Worm (Caenorhabditis elegans) whole organism, L4 larva: ENCODE measurements around the gene Y97E10AR.3.

Source experiments
- D1046.2 ChIP-seq: fragments of 200-800 bp; sonication (Bioruptor generic); IDR thresholded peaks from 2 replicates; pipeline ENCODE4 v1.3.6; 2022; ENCODE audit warnings: missing genetic modification characterization, missing compliant biosample characterization
- F26F4.8 ChIP-seq: fragments of 200-800 bp; sonication (Bioruptor generic); conservative IDR thresholded peaks from 2 replicates; pipeline ENCODE4 v1.3.6; 2022; ENCODE audit warnings: missing genetic modification characterization, missing compliant biosample characterization
- T26A8.4 ChIP-seq: fragments of 200-800 bp; sonication (Bioruptor generic); IDR thresholded peaks from 2 replicates; pipeline ENCODE4 v1.3.6; 2022; ENCODE audit warnings: missing genetic modification characterization, missing compliant biosample characterization
- Y105C5A.15 ChIP-seq: fragments of 200-800 bp; sonication (Bioruptor generic); IDR thresholded peaks from 2 replicates; pipeline ENCODE4 v1.3.6; 2022; ENCODE audit warnings: missing genetic modification characterization, missing compliant biosample characterization
- Y48G9A.11 ChIP-seq: fragments of 200-800 bp; sonication (Bioruptor generic); IDR thresholded peaks from 2 replicates; pipeline ENCODE4 v1.3.6; 2022; ENCODE audit warnings: missing genetic modification reagents, missing genetic modification characterization, missing compliant biosample characterization
- ZK337.2 ChIP-seq: fragments of 200-800 bp; sonication (Bioruptor generic); IDR thresholded peaks from 2 replicates; pipeline ENCODE4 v1.3.6; 2022; ENCODE audit warnings: missing genetic modification reagents, missing genetic modification characterization, missing compliant biosample characterization
- aha-1 ChIP-seq: fragments of 150-350 bp; peaks from one replicate; lab custom pipeline; 2014; ENCODE audit warnings: missing biosample characterization, missing genetic modification characterization
- aly-2 ChIP-seq: sonication (generic microtip); optimal IDR thresholded peaks from 2 replicates; lab custom pipeline; 2018; ENCODE audit warnings: missing biosample characterization, missing genetic modification characterization
- arid-1 ChIP-seq: fragments of 200-800 bp; sonication (Bioruptor generic); conservative IDR thresholded peaks from 2 replicates; pipeline ENCODE4 v1.3.6; 2022; ENCODE audit warnings: missing genetic modification reagents, missing genetic modification characterization, missing compliant biosample characterization
- attf-4 ChIP-seq: sonication (generic microtip); optimal IDR thresholded peaks from 3 replicates; lab custom pipeline; 2017; ENCODE audit warnings: missing biosample characterization, missing genetic modification characterization
- ceh-20 ChIP-seq: fragments of 200-800 bp; sonication (Bioruptor generic); IDR thresholded peaks from 2 replicates; pipeline ENCODE4 v1.3.6; 2022; ENCODE audit warnings: missing genetic modification reagents, missing genetic modification characterization, missing compliant biosample characterization
- ceh-44 ChIP-seq: fragments of 200-800 bp; sonication (Bioruptor generic); IDR thresholded peaks from 2 replicates; pipeline ENCODE4 v1.3.6; 2022; ENCODE audit warnings: missing genetic modification reagents, missing genetic modification characterization, missing compliant biosample characterization
- ctbp-1 ChIP-seq: fragments of 200-800 bp; sonication (Bioruptor generic); IDR thresholded peaks from 2 replicates; pipeline ENCODE4 v1.3.6; 2022; ENCODE audit warnings: missing genetic modification reagents, missing genetic modification characterization, missing compliant biosample characterization
- daf-12 ChIP-seq: fragments of 150-350 bp; optimal IDR thresholded peaks from 2 replicates; lab custom pipeline; 2014; ENCODE audit warnings: missing biosample characterization, missing genetic modification reagents, missing genetic modification characterization
- daf-8 ChIP-seq: fragments of 200-800 bp; sonication (Bioruptor generic); IDR thresholded peaks from 2 replicates; pipeline ENCODE4 v1.3.6; 2022; ENCODE audit warnings: missing genetic modification characterization, missing compliant biosample characterization
- dmd-6 ChIP-seq: fragments of 200-800 bp; sonication (Bioruptor generic); IDR thresholded peaks from 2 replicates; pipeline ENCODE4 v1.3.6; 2022; ENCODE audit warnings: missing genetic modification reagents, missing genetic modification characterization, missing compliant biosample characterization
- dmd-8 ChIP-seq: fragments of 200-800 bp; sonication (Bioruptor generic); IDR thresholded peaks from 2 replicates; pipeline ENCODE4 v1.3.6; 2022; ENCODE audit warnings: missing genetic modification characterization, missing compliant biosample characterization
- dmd-9 ChIP-seq: fragments of 200-800 bp; sonication (Bioruptor generic); IDR thresholded peaks from 2 replicates; pipeline ENCODE4 v1.3.6; 2022; ENCODE audit warnings: missing genetic modification reagents, missing genetic modification characterization, missing compliant biosample characterization
- dpl-1 ChIP-seq: fragments of 150-350 bp; optimal IDR thresholded peaks from 2 replicates; lab custom pipeline; 2014; ENCODE audit warnings: missing biosample characterization, missing genetic modification reagents, missing genetic modification characterization
- duxl-1 ChIP-seq: sonication (generic microtip); optimal IDR thresholded peaks from 2 replicates; lab custom pipeline; 2016; ENCODE audit warnings: mild to moderate bottlenecking, missing genetic modification characterization, moderate library complexity, missing compliant biosample characterization; ENCODE audit not compliant: poor library complexity
- egl-27 ChIP-seq: sonication (generic microtip); optimal IDR thresholded peaks from 3 replicates; lab custom pipeline; 2017; ENCODE audit warnings: missing biosample characterization, missing genetic modification reagents, missing genetic modification characterization
- egl-43 ChIP-seq: fragments of 200-800 bp; sonication (Bioruptor generic); IDR thresholded peaks from 2 replicates; pipeline ENCODE4 v1.3.6; 2022; ENCODE audit warnings: missing genetic modification reagents, missing genetic modification characterization, missing compliant biosample characterization
- fkh-10 ChIP-seq: fragments of 150-350 bp; optimal IDR thresholded peaks from 2 replicates; lab custom pipeline; 2014; ENCODE audit warnings: missing biosample characterization, missing genetic modification reagents, missing genetic modification characterization
- gei-8 ChIP-seq: fragments of 200-800 bp; sonication (Bioruptor generic); optimal IDR thresholded peaks from 2 replicates; lab custom pipeline; 2018; ENCODE audit warnings: mild to moderate bottlenecking, missing genetic modification characterization, missing compliant biosample characterization
- hif-1 ChIP-seq, 2 experiments: sonication (generic microtip); optimal IDR thresholded peaks; 2 replicates each; lab custom pipeline; 2016 to 2017; ENCODE audit warnings: missing compliant biosample characterization in 2 of 2, missing genetic modification characterization in 2 of 2, missing genetic modification reagents in 2 of 2, missing genotype in 2 of 2, mild to moderate bottlenecking in 1 of 2
- hlh-11 ChIP-seq: fragments of 200-800 bp; sonication (Bioruptor generic); optimal IDR thresholded peaks from 2 replicates; lab custom pipeline; 2018; ENCODE audit warnings: mild to moderate bottlenecking, missing genetic modification characterization, missing compliant biosample characterization
- jun-1 ChIP-seq: fragments of 150-350 bp; optimal IDR thresholded peaks from 2 replicates; lab custom pipeline; 2014; ENCODE audit warnings: missing biosample characterization, missing genetic modification reagents, missing genetic modification characterization
- lin-13 ChIP-seq: fragments of 150-350 bp; optimal IDR thresholded peaks from 2 replicates; lab custom pipeline; 2014; ENCODE audit warnings: missing biosample characterization, missing genetic modification reagents, missing genetic modification characterization
- lin-15B ChIP-seq: fragments of 150-350 bp; sonication (generic microtip); optimal IDR thresholded peaks from 3 replicates; lab custom pipeline; 2014; ENCODE audit warnings: missing biosample characterization, missing genetic modification characterization
- lsy-2 ChIP-seq, 2 experiments: fragments of 150-350 bp in 1 of 2; sonication (generic microtip) in 1 of 2; optimal IDR thresholded peaks; 2 replicates each; lab custom pipeline; 2014 to 2017; ENCODE audit warnings: missing biosample characterization in 2 of 2, missing genetic modification characterization in 2 of 2
- madf-9 ChIP-seq: fragments of 200-800 bp; sonication (Bioruptor generic); conservative IDR thresholded peaks from 2 replicates; pipeline ENCODE4 v1.3.6; 2022; ENCODE audit warnings: missing genetic modification reagents, missing genetic modification characterization, missing compliant biosample characterization
- mep-1 ChIP-seq: fragments of 150-350 bp; sonication (generic microtip); optimal IDR thresholded peaks from 3 replicates; lab custom pipeline; 2014; ENCODE audit warnings: missing biosample characterization, missing genetic modification characterization
- mes-2 ChIP-seq: sonication (generic microtip); optimal IDR thresholded peaks from 2 replicates; lab custom pipeline; 2016; ENCODE audit warnings: missing genotype, mild to moderate bottlenecking, missing genetic modification characterization, missing compliant biosample characterization; ENCODE audit not compliant: poor library complexity, severe bottlenecking
- mxl-3 ChIP-seq: fragments of 200-800 bp; sonication (Bioruptor generic); optimal IDR thresholded peaks from 2 replicates; lab custom pipeline; 2018; ENCODE audit warnings: mild to moderate bottlenecking, missing genetic modification characterization, missing compliant biosample characterization
- nhr-10 ChIP-seq: fragments of 150-350 bp; optimal IDR thresholded peaks from 2 replicates; lab custom pipeline; 2014; ENCODE audit warnings: missing biosample characterization, missing genetic modification characterization
- nhr-11 ChIP-seq: fragments of 150-350 bp; optimal IDR thresholded peaks from 2 replicates; lab custom pipeline; 2014; ENCODE audit warnings: missing biosample characterization, missing genetic modification characterization
- nhr-41 ChIP-seq: fragments of 200-800 bp; sonication (Bioruptor generic); IDR thresholded peaks from 2 replicates; pipeline ENCODE4 v1.3.6; 2022; ENCODE audit warnings: missing genetic modification reagents, missing genetic modification characterization, missing compliant biosample characterization
- nhr-42 ChIP-seq: fragments of 200-800 bp; sonication (Bioruptor generic); IDR thresholded peaks from 2 replicates; pipeline ENCODE4 v1.3.6; 2022; ENCODE audit warnings: missing genetic modification characterization, missing compliant biosample characterization
- nhr-48 ChIP-seq: sonication (generic microtip); optimal IDR thresholded peaks from 2 replicates; lab custom pipeline; 2016; ENCODE audit warnings: mild to moderate bottlenecking, missing genetic modification characterization, missing compliant biosample characterization
- nhr-77 ChIP-seq: fragments of 150-350 bp; optimal IDR thresholded peaks from 2 replicates; lab custom pipeline; 2014; ENCODE audit warnings: missing biosample characterization, missing genetic modification characterization
- php-3 ChIP-seq: fragments of 200-800 bp; sonication (Bioruptor generic); IDR thresholded peaks from 2 replicates; pipeline ENCODE4 v1.3.6; 2022; ENCODE audit warnings: missing genetic modification reagents, missing genetic modification characterization, missing compliant biosample characterization
- rbr-2 ChIP-seq: sonication (generic microtip); optimal IDR thresholded peaks from 2 replicates; lab custom pipeline; 2016; ENCODE audit warnings: missing genotype, missing genetic modification characterization, missing compliant biosample characterization
- saeg-2 ChIP-seq: fragments of 200-800 bp; sonication (Bioruptor generic); IDR thresholded peaks from 2 replicates; pipeline ENCODE4 v1.3.6; 2022; ENCODE audit warnings: missing genetic modification reagents, missing genetic modification characterization, missing compliant biosample characterization
- snpc-1.2 ChIP-seq: fragments of 200-800 bp; sonication (Bioruptor generic); IDR thresholded peaks from 2 replicates; pipeline ENCODE4 v1.3.6; 2022; ENCODE audit warnings: missing genetic modification reagents, missing genetic modification characterization, missing compliant biosample characterization
- spr-3 ChIP-seq: fragments of 200-800 bp; sonication (Bioruptor generic); optimal IDR thresholded peaks from 2 replicates; lab custom pipeline; 2018; ENCODE audit warnings: mild to moderate bottlenecking, missing genetic modification characterization, missing compliant biosample characterization
- tra-1 ChIP-seq: fragments of 200-800 bp; sonication (Bioruptor generic); IDR thresholded peaks from 2 replicates; pipeline ENCODE4 v1.3.6; 2022; ENCODE audit warnings: missing genetic modification reagents, missing genetic modification characterization, missing compliant biosample characterization
- unc-62 ChIP-seq, 3 experiments: fragments of 150-350 bp in 1 of 3; sonication (generic microtip); optimal IDR thresholded peaks in 2 of 3; peaks in 1 of 3; 1 replicate in 1 of 3; 2 replicates in 2 of 3; lab custom pipeline; 2014 to 2017; ENCODE audit warnings: missing biosample characterization in 3 of 3, missing genetic modification characterization in 3 of 3, missing genetic modification reagents in 3 of 3, missing genotype in 1 of 3
- zfp-2 ChIP-seq: sonication (generic microtip); optimal IDR thresholded peaks from 2 replicates; lab custom pipeline; 2016; ENCODE audit warnings: mild to moderate bottlenecking, missing genetic modification characterization, missing compliant biosample characterization
- zip-11 ChIP-seq: fragments of 200-800 bp; sonication (Bioruptor generic); IDR thresholded peaks from 2 replicates; pipeline ENCODE4 v1.3.6; 2022; ENCODE audit warnings: missing genetic modification characterization, missing compliant biosample characterization
- zip-2 ChIP-seq: fragments of 150-350 bp; optimal IDR thresholded peaks from 2 replicates; lab custom pipeline; 2014; ENCODE audit warnings: missing biosample characterization, missing genetic modification characterization

The Y97E10AR.3 gene

ce11 chrV:7977701-7978461 lies 29.4 kb downstream of the Y97E10AR.3 start, which contains the start of gene let-413 (continued):
- TF ChIP-seq egl-43 (GFP tag; lab: Robert Waterston, UW) (no peak), aha-1 (tag; lab: Kevin White, UChicago) (peak; percentile 90), gei-8 (GFP tag; lab: Kevin White, UChicago) (no peak), dmd-9 (no peak), daf-12 (no peak), spr-3 (GFP tag; lab: Kevin White, UChicago) (no peak), tra-1 (GFP tag; lab: Robert Waterston, UW) (no peak), ceh-20 (GFP tag; lab: Robert Waterston, UW) (no peak), unc-62 (GFP tag; optimal IDR thresholded peaks at IDR 0.05 in 1 of 2; lab: Kevin White, UChicago) (peak in 1 of 2 experiments; percentile 88), unc-62 (tag; optimal IDR thresholded peaks at IDR 0.05; lab: Kevin White, UChicago) (no peak), daf-8 (GFP tag; lab: Robert Waterston, UW) (no peak), D1046.2 (GFP tag; lab: Robert Waterston, UW) (no peak), zip-2 (tag; lab: Kevin White, UChicago) (no peak), hif-1 (tag; optimal IDR thresholded peaks at IDR 0.05; lab: Kevin White, UChicago) (no peak), attf-4 (tag; lab: Kevin White, UChicago) (no peak), Y48G9A.11 (GFP tag; lab: Robert Waterston, UW) (no peak), lin-15B (tag; lab: Kevin White, UChicago) (no peak), snpc-1.2 (GFP tag; lab: Robert Waterston, UW) (no peak), F26F4.8 (GFP tag; lab: Robert Waterston, UW) (no peak), nhr-41 (no peak), duxl-1 (tag; lab: Kevin White, UChicago) (no peak), lin-13 (GFP tag; lab: Kevin White, UChicago) (no peak), mep-1 (tag; lab: Kevin White, UChicago) (peak; percentile 20), fkh-10 (GFP tag; lab: Kevin White, UChicago) (peak; percentile 16), dmd-8 (GFP tag; lab: Robert Waterston, UW) (no peak), mxl-3 (peak; percentile 37), arid-1 (GFP tag; lab: Robert Waterston, UW) (no peak), php-3 (GFP tag; lab: Robert Waterston, UW) (no peak), T26A8.4 (no peak), hlh-11 (peak; percentile 44), ctbp-1 (GFP tag; lab: Robert Waterston, UW) (0 out of 2 replicates have a peak, but pooled peaks have one; percentile 10), rbr-2 (tag; lab: Kevin White, UChicago) (no peak), ceh-44 (GFP tag; lab: Robert Waterston, UW) (no peak), ZK337.2 (GFP tag; lab: Robert Waterston, UW) (no peak), aly-2 (tag; lab: Kevin White, UChicago) (no peak), nhr-11 (tag; lab: Kevin White, UChicago) (no peak), nhr-77 (no peak), saeg-2 (GFP tag; lab: Robert Waterston, UW) (no peak), zip-11 (GFP tag; lab: Robert Waterston, UW) (no peak), dmd-6 (GFP tag; lab: Robert Waterston, UW) (peak; percentile 28; the same call in 1 of the 2 replicates), dpl-1 (GFP tag; lab: Kevin White, UChicago) (no peak), jun-1 (no peak), egl-27 (tag; lab: Kevin White, UChicago) (no peak), mes-2 (tag; lab: Kevin White, UChicago) (peak; percentile 52), nhr-10 (no peak), Y105C5A.15 (no peak), madf-9 (no peak), nhr-48 (tag; lab: Kevin White, UChicago) (no peak), zfp-2 (tag; lab: Kevin White, UChicago) (no peak), lsy-2 (tag; optimal IDR thresholded peaks at IDR 0.05; lab: Kevin White, UChicago) (peak in 1 of 2 experiments; percentile 23), nhr-42 (GFP tag; lab: Robert Waterston, UW) (no peak)
